Worm (Caenorhabditis elegans): ENCODE measurements around the gene Y6G8.6.

Gene Y6G8.6

ce11 chrV:17580017-17580416 is 36.7 kb downstream of the Y6G8.6 start:
- TF ChIP-seq nhr-12 (tag; optimal IDR thresholded peaks at IDR 0.05) = no peak
- TF ChIP-seq M03D4.4 (tag; optimal IDR thresholded peaks at IDR 0.05) = no peak
- no peak for TF ChIP-seq mls-2 (tag; optimal IDR thresholded peaks at IDR 0.05)
- no peak for TF ChIP-seq elt-1 (tag; optimal IDR thresholded peaks at IDR 0.05; ENCODE audit: borderline replicate concordance, insufficient read depth)
- no peak for TF ChIP-seq flh-1 (GFP tag; optimal IDR thresholded peaks at IDR 0.05)
- no peak for TF ChIP-seq lsy-2 (tag; optimal IDR thresholded peaks at IDR 0.05)
- TF ChIP-seq lin-32 (GFP tag; optimal IDR thresholded peaks at IDR 0.05) = no peak

- no peak for TF ChIP-seq bed-3 (GFP tag; optimal IDR thresholded peaks at IDR 0.05)
- no peak for TF ChIP-seq ces-1 (GFP tag; optimal IDR thresholded peaks at IDR 0.05)
- TF ChIP-seq ham-2 (GFP tag; optimal IDR thresholded peaks at IDR 0.05) = no peak
- no peak for TF ChIP-seq unc-120 (tag; optimal IDR thresholded peaks at IDR 0.05; ENCODE audit: poor library complexity, severe bottlenecking)
- no peak for TF ChIP-seq M03D4.4 (tag; optimal IDR thresholded peaks at IDR 0.05)
- no peak for TF ChIP-seq nhr-237 (tag; optimal IDR thresholded peaks at IDR 0.05)
These were observed 49.9 kb downstream of the Y6G8.6 start, which contains the start of gene C38D9.2 for ce11 chrV:17566850-17567249. TSS of gene C38D9.2 (plus strand) at chrV:17567150.
